Fruit fly (Drosophila melanogaster) whole organism, embryonic: ENCODE data around the gene T48.
A peak's percentile ranks its signal among the peaks of the same experiment; 100 is the strongest.

Source experiments
- CG10209 ChIP-seq: fragments of 200-800 bp; sonication (Bioruptor generic); optimal IDR thresholded peaks from 3 replicates; lab custom pipeline; 2017; ENCODE audit warnings: missing biosample characterization, mild to moderate bottlenecking, missing genetic modification characterization, missing genetic modification reagents
- CG10431 ChIP-seq: fragments of 200-800 bp; sonication (Bioruptor generic); optimal IDR thresholded peaks from 3 replicates; lab custom pipeline; 2018; ENCODE audit warnings: missing biosample characterization, mild to moderate bottlenecking, missing genetic modification characterization
- CG11504 ChIP-seq: fragments of 200-800 bp; sonication (Bioruptor generic); optimal IDR thresholded peaks from 3 replicates; lab custom pipeline; 2019; ENCODE audit warnings: missing biosample characterization, mild to moderate bottlenecking, missing genetic modification characterization, moderate library complexity
- CG12391 ChIP-seq: fragments of 200-800 bp; sonication (Bioruptor generic); optimal IDR thresholded peaks from 3 replicates; lab custom pipeline; 2018; ENCODE audit warnings: missing biosample characterization, mild to moderate bottlenecking, missing genetic modification characterization, moderate library complexity
- CG1602 ChIP-seq: fragments of 200-800 bp; sonication (Bioruptor generic); optimal IDR thresholded peaks from 3 replicates; lab custom pipeline; 2016; ENCODE audit warnings: missing biosample characterization, missing genetic modification characterization
- CG1832 ChIP-seq: fragments of 200-800 bp; sonication (Bioruptor generic); optimal IDR thresholded peaks from 2 replicates; lab custom pipeline; 2017; ENCODE audit warnings: missing biosample characterization, mild to moderate bottlenecking, missing genetic modification characterization, inconsistent platforms
- CG2202 ChIP-seq: fragments of 200-800 bp; sonication (Bioruptor generic); optimal IDR thresholded peaks from 2 replicates; lab custom pipeline; 2018; ENCODE audit warnings: missing biosample characterization, mild to moderate bottlenecking, missing genetic modification characterization
- CG2678 ChIP-seq: fragments of 200-800 bp; sonication (Bioruptor generic); optimal IDR thresholded peaks from 3 replicates; lab custom pipeline; 2019; ENCODE audit warnings: missing biosample characterization, mild to moderate bottlenecking, missing genetic modification characterization, moderate library complexity
- CG2889 ChIP-seq: fragments of 200-800 bp; sonication (Bioruptor generic); IDR thresholded peaks from 3 replicates; pipeline ENCODE4 v1.3.6; 2022; ENCODE audit warnings: missing biosample characterization, missing genetic modification characterization
- CG31224 ChIP-seq: fragments of 200-800 bp; sonication (Bioruptor generic); IDR thresholded peaks from 2 replicates; pipeline ENCODE4 v1.3.6; 2022; ENCODE audit warnings: missing biosample characterization, missing genetic modification characterization
- CG3281 ChIP-seq: fragments of 200-800 bp; sonication (Bioruptor generic); optimal IDR thresholded peaks from 3 replicates; lab custom pipeline; 2017; ENCODE audit warnings: missing biosample characterization, mild to moderate bottlenecking, missing genetic modification characterization
- CG4360 ChIP-seq: fragments of 200-800 bp; sonication (Bioruptor generic); IDR thresholded peaks from 2 replicates; pipeline ENCODE4 v1.3.6; 2022; ENCODE audit warnings: missing biosample characterization, missing genetic modification characterization
- CG7357 ChIP-seq: fragments of 200-800 bp; sonication (Bioruptor generic); IDR thresholded peaks from 3 replicates; pipeline ENCODE4 v1.3.6; 2022; ENCODE audit warnings: missing biosample characterization, missing genetic modification characterization
- CG8089 ChIP-seq: fragments of 200-800 bp; sonication (Bioruptor generic); optimal IDR thresholded peaks from 3 replicates; lab custom pipeline; 2016; ENCODE audit warnings: missing biosample characterization, missing genetic modification characterization
- CG8388 ChIP-seq: fragments of 200-800 bp; sonication (Bioruptor generic); optimal IDR thresholded peaks from 2 replicates; lab custom pipeline; 2019; ENCODE audit warnings: missing biosample characterization, mild to moderate bottlenecking, missing genetic modification characterization, moderate library complexity
- CkIIα-i1 ChIP-seq: fragments of 200-800 bp; sonication (Bioruptor generic); IDR thresholded peaks from 2 replicates; pipeline ENCODE4 v1.3.6; 2022; ENCODE audit warnings: missing biosample characterization, missing genetic modification characterization
- Dbx ChIP-seq: fragments of 200-800 bp; sonication (Bioruptor generic); IDR thresholded peaks from 3 replicates; pipeline ENCODE4 v1.3.6; 2022; ENCODE audit warnings: missing biosample characterization, missing genetic modification characterization
- Dip3 ChIP-seq: fragments of 200-800 bp; sonication (Bioruptor generic); optimal IDR thresholded peaks from 3 replicates; lab custom pipeline; 2016; ENCODE audit warnings: missing biosample characterization, missing genetic modification characterization
- E2f2 ChIP-seq: fragments of 200-800 bp; sonication (Bioruptor generic); IDR thresholded peaks from 2 replicates; pipeline ENCODE4 v1.3.6; 2022; ENCODE audit warnings: missing biosample characterization, missing genetic modification characterization
- HHEX ChIP-seq: fragments of 200-800 bp; sonication (Bioruptor generic); optimal IDR thresholded peaks from 3 replicates; lab custom pipeline; 2017; ENCODE audit warnings: missing biosample characterization, mild to moderate bottlenecking, missing genetic modification characterization, missing genetic modification reagents
- HLH4C ChIP-seq: fragments of 200-800 bp; sonication (Bioruptor generic); IDR thresholded peaks from 3 replicates; pipeline ENCODE4 v1.3.6; 2022; ENCODE audit warnings: missing biosample characterization, missing genetic modification characterization; ENCODE audit not compliant: partially characterized antibody
- Jarid2 ChIP-seq: fragments of 200-800 bp; sonication (Bioruptor generic); optimal IDR thresholded peaks from 3 replicates; lab custom pipeline; 2017; ENCODE audit warnings: mild to moderate bottlenecking, missing biosample characterization, missing genetic modification reagents, missing genetic modification characterization
- Lim3 ChIP-seq: fragments of 200-800 bp; sonication (Bioruptor generic); IDR thresholded peaks from 2 replicates; pipeline ENCODE4 v1.3.6; 2022; ENCODE audit warnings: missing biosample characterization, missing genetic modification characterization
- MTF-1 ChIP-seq: fragments of 200-800 bp; sonication (Bioruptor generic); optimal IDR thresholded peaks from 2 replicates; lab custom pipeline; 2018; ENCODE audit warnings: missing biosample characterization, mild to moderate bottlenecking, missing genetic modification characterization, borderline replicate concordance
- Poxn ChIP-seq: fragments of 200-800 bp; sonication (Bioruptor generic); IDR thresholded peaks from 2 replicates; pipeline ENCODE4 v1.3.6; 2022; ENCODE audit warnings: missing biosample characterization, missing genetic modification characterization
- Ravus ChIP-seq: fragments of 200-800 bp; sonication (Bioruptor generic); IDR thresholded peaks from 2 replicates; pipeline ENCODE4 v1.3.6; 2022; ENCODE audit warnings: missing biosample characterization, missing genetic modification characterization
- Rfx ChIP-seq: fragments of 200-800 bp; sonication (Bioruptor generic); IDR thresholded peaks from 2 replicates; pipeline ENCODE4 v1.3.6; 2022; ENCODE audit warnings: missing biosample characterization, missing genetic modification characterization
- Sin3A ChIP-seq: fragments of >200 bp; optimal IDR thresholded peaks from 2 replicates; lab custom pipeline; 2018
- Sox102F ChIP-seq: fragments of 200-800 bp; sonication (Bioruptor generic); optimal IDR thresholded peaks from 2 replicates; lab custom pipeline; 2018; ENCODE audit warnings: missing biosample characterization, mild to moderate bottlenecking, missing genetic modification characterization, moderate library complexity
- Sry-δ ChIP-seq: fragments of 200-800 bp; sonication (Bioruptor generic); optimal IDR thresholded peaks from 2 replicates; lab custom pipeline; 2016; ENCODE audit warnings: missing biosample characterization, missing genetic modification characterization
- Usf ChIP-seq: fragments of 200-800 bp; sonication (Bioruptor generic); optimal IDR thresholded peaks from 2 replicates; lab custom pipeline; 2017; ENCODE audit warnings: missing genotype, missing biosample characterization, missing genetic modification characterization
- abd-A ChIP-seq: fragments of 200-800 bp; sonication (Bioruptor generic); optimal IDR thresholded peaks from 3 replicates; lab custom pipeline; 2019; ENCODE audit warnings: missing biosample characterization, mild to moderate bottlenecking, missing genetic modification characterization, moderate library complexity
- al ChIP-seq: fragments of 200-800 bp; sonication (Bioruptor generic); IDR thresholded peaks from 2 replicates; pipeline ENCODE4 v1.3.6; 2022; ENCODE audit warnings: missing biosample characterization, missing genetic modification characterization
- cas ChIP-seq: fragments of 200-800 bp; sonication (Bioruptor generic); IDR thresholded peaks from 2 replicates; pipeline ENCODE4 v1.3.6; 2022; ENCODE audit warnings: missing biosample characterization, missing genetic modification characterization
- crc ChIP-seq: fragments of 200-800 bp; sonication (Bioruptor generic); optimal IDR thresholded peaks from 2 replicates; lab custom pipeline; 2016; ENCODE audit warnings: missing biosample characterization, missing genetic modification characterization
- fd96Cb ChIP-seq: fragments of 200-800 bp; sonication (Bioruptor generic); optimal IDR thresholded peaks from 2 replicates; lab custom pipeline; 2018; ENCODE audit warnings: missing biosample characterization, mild to moderate bottlenecking, missing genetic modification characterization, moderate library complexity
- ftz-f1 ChIP-seq: fragments of 200-800 bp; sonication (Bioruptor generic); optimal IDR thresholded peaks from 2 replicates; lab custom pipeline; 2016; ENCODE audit warnings: missing biosample characterization, missing genetic modification characterization
- h ChIP-seq: fragments of >200 bp; optimal IDR thresholded peaks from 2 replicates; lab custom pipeline; 2017
- hth ChIP-seq: fragments of >200 bp; optimal IDR thresholded peaks from 2 replicates; lab custom pipeline; 2017; ENCODE audit warnings: inconsistent platforms
- ind ChIP-seq: fragments of 200-800 bp; sonication (Bioruptor generic); optimal IDR thresholded peaks from 3 replicates; lab custom pipeline; 2016; ENCODE audit warnings: missing biosample characterization, missing genetic modification characterization
- kay ChIP-seq: fragments of 200-800 bp; sonication (Bioruptor generic); optimal IDR thresholded peaks from 2 replicates; lab custom pipeline; 2016; ENCODE audit warnings: missing biosample characterization, missing genetic modification characterization
- luna ChIP-seq: fragments of 200-800 bp; sonication (Bioruptor generic); optimal IDR thresholded peaks from 2 replicates; lab custom pipeline; 2016; ENCODE audit warnings: missing biosample characterization, missing genetic modification characterization
- nerfin-1 ChIP-seq: fragments of 200-800 bp; sonication (Bioruptor generic); optimal IDR thresholded peaks from 3 replicates; lab custom pipeline; 2019; ENCODE audit warnings: missing biosample characterization, mild to moderate bottlenecking, missing genetic modification characterization, moderate library complexity
- nerfin-2 ChIP-seq: fragments of 200-800 bp; sonication (Bioruptor generic); IDR thresholded peaks from 2 replicates; pipeline ENCODE4 v1.3.6; 2022; ENCODE audit warnings: missing biosample characterization, missing genetic modification characterization; ENCODE audit not compliant: partially characterized antibody
- pum ChIP-seq: fragments of 200-800 bp; sonication (Bioruptor generic); optimal IDR thresholded peaks from 2 replicates; lab custom pipeline; 2016; ENCODE audit warnings: missing biosample characterization, missing genetic modification characterization
- pzg ChIP-seq: fragments of 200-800 bp; sonication (Bioruptor generic); optimal IDR thresholded peaks from 3 replicates; lab custom pipeline; 2018; ENCODE audit warnings: missing biosample characterization, mild to moderate bottlenecking, missing genetic modification characterization, moderate library complexity
- repo ChIP-seq: fragments of 200-800 bp; sonication (Bioruptor generic); optimal IDR thresholded peaks from 2 replicates; lab custom pipeline; 2016; ENCODE audit warnings: missing biosample characterization, missing genetic modification characterization
- rib ChIP-seq: fragments of 200-800 bp; sonication (Bioruptor generic); IDR thresholded peaks from 2 replicates; pipeline ENCODE4 v1.3.6; 2022; ENCODE audit warnings: missing biosample characterization, missing genetic modification characterization
- sim ChIP-seq: fragments of 200-800 bp; sonication (Bioruptor generic); IDR thresholded peaks from 2 replicates; pipeline ENCODE4 v1.3.6; 2022; ENCODE audit warnings: missing biosample characterization, missing genetic modification characterization
- unpg ChIP-seq: fragments of 200-800 bp; sonication (Bioruptor generic); optimal IDR thresholded peaks from 3 replicates; lab custom pipeline; 2018; ENCODE audit warnings: missing biosample characterization, mild to moderate bottlenecking, missing genetic modification characterization, moderate library complexity
- wek ChIP-seq: fragments of 200-800 bp; sonication (Bioruptor generic); optimal IDR thresholded peaks from 3 replicates; lab custom pipeline; 2018; ENCODE audit warnings: missing biosample characterization, mild to moderate bottlenecking, missing genetic modification characterization, moderate library complexity

T48 gene

dm6 chr3R:26875544-26876027 lies 5.9 kb upstream of the T48 start, which contains the start of gene Rb97D (continued):
- TF ChIP-seq CG2678 (tag; lab: Kevin White, UChicago), result peak; percentile 78
- peak; percentile 37 for TF ChIP-seq fd96Cb (tag; lab: Kevin White, UChicago)
- TF ChIP-seq Sry-δ, result peak; percentile 72
- TF ChIP-seq Sin3A, result peak; percentile 26
- peak; percentile 53 for TF ChIP-seq repo
- peak; percentile 57 for TF ChIP-seq nerfin-2 (GFP tag; lab: Robert Waterston, UW)
- TF ChIP-seq CG31224 (GFP tag; lab: Robert Waterston, UW), result peak; percentile 64
- TF ChIP-seq CkIIα-i1, result no peak
- peak; percentile 72 for TF ChIP-seq CG12391 (tag; lab: Kevin White, UChicago)
- TF ChIP-seq HLH4C (GFP tag; lab: Robert Waterston, UW), result peak; percentile 82
- TF ChIP-seq CG2202 (tag; lab: Kevin White, UChicago), result peak; percentile 11
- TF ChIP-seq Jarid2, result peak; percentile 17
- TF ChIP-seq Sox102F (GFP tag; lab: Kevin White, UChicago), result peak; percentile 55
- peak; percentile 85 for TF ChIP-seq Rfx (GFP tag; lab: Robert Waterston, UW)

DNA sequence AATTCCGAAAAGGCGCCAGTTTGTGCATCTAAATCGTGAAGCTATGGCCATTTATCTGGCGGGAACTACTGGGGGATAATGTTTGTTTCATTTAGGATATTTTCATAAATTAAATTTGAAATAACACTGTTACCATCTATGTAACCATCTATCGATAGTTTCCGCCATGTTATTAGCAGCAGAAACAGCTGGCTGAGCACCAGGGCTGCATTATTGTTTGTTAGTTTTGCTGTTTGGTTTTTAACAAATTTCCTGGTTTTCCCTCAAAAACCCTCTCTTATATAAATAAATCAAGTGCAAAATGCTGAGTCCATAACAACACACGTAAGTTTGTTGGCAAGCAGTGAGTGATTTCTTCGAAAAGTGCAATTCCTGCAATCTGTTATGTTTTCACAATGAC lies 5.1 kb upstream of the T48 start, which contains the start of gene CG5500:
Gene CG5500, plus strand, starts transcription at position 199 of the 400 bp plus-strand sequence.
- TF ChIP-seq CG2889 (GFP tag; lab: Robert Waterston, UW) (no peak), Dbx (GFP tag; lab: Robert Waterston, UW) (no peak), nerfin-1 (no peak), Sin3A (no peak), al (GFP tag; lab: Robert Waterston, UW) (no peak), Dip3 (no peak), luna (no peak), rib (GFP tag; lab: Robert Waterston, UW) (no peak), CG1832 (no peak), HHEX (GFP tag; lab: Kevin White, UChicago) (no peak), unpg (GFP tag; lab: Kevin White, UChicago) (no peak), ftz-f1 (GFP tag; lab: Kevin White, UChicago) (no peak), abd-A (no peak), CG1602 (GFP tag; lab: Kevin White, UChicago) (no peak), crc (GFP tag; lab: Kevin White, UChicago) (no peak), MTF-1 (GFP tag; lab: Kevin White, UChicago) (no peak), cas (GFP tag; lab: Robert Waterston, UW) (no peak), Sry-δ (peak; percentile 27), pzg (GFP tag; lab: Kevin White, UChicago) (peak; percentile 50), wek (GFP tag; lab: Kevin White, UChicago) (no peak), CG4360 (GFP tag; lab: Robert Waterston, UW) (no peak), CG3281 (peak; percentile 42), sim (GFP tag; lab: Robert Waterston, UW) (no peak), CG10209 (no peak), CG8089 (no peak), ind (no peak), Poxn (GFP tag; lab: Robert Waterston, UW) (no peak), hth (lab: Kevin White, UChicago) (no peak), Jarid2 (no peak), Lim3 (GFP tag; lab: Robert Waterston, UW) (no peak), kay (no peak), h (lab: Kevin White, UChicago) (no peak), CG10431 (GFP tag; lab: Kevin White, UChicago) (no peak), E2f2 (GFP tag; lab: Robert Waterston, UW) (peak; percentile 63), CG7357 (GFP tag; lab: Robert Waterston, UW) (no peak), Usf (no peak), Rfx (GFP tag; lab: Robert Waterston, UW) (no peak; the same call in 1 of the 2 replicates), pum (GFP tag; lab: Kevin White, UChicago) (no peak), Ravus (no peak), CG11504 (tag; lab: Kevin White, UChicago) (no peak), CG8388 (GFP tag; lab: Kevin White, UChicago) (no peak)
